Worm (Caenorhabditis elegans) whole organism, L1 larva: ENCODE results near the gene his-18.

Experiments used
- C16A3.4 ChIP-seq: fragments of 150-350 bp; optimal IDR thresholded peaks from 2 replicates; lab custom pipeline; 2014; ENCODE audit warnings: missing biosample characterization, missing genetic modification characterization
- F16B12.6 ChIP-seq: fragments of 150-350 bp; optimal IDR thresholded peaks from 2 replicates; lab custom pipeline; 2014; ENCODE audit warnings: missing biosample characterization, missing genetic modification characterization
- alr-1 ChIP-seq: fragments of 200-800 bp; sonication (Bioruptor generic); optimal IDR thresholded peaks from 2 replicates; lab custom pipeline; 2018; ENCODE audit warnings: borderline replicate concordance, mild to moderate bottlenecking, missing genetic modification characterization, missing compliant biosample characterization
- ama-1 ChIP-seq: fragments of 150-350 bp; optimal IDR thresholded peaks from 2 replicates; lab custom pipeline; 2014
- blmp-1 ChIP-seq: fragments of 150-350 bp; optimal IDR thresholded peaks from 2 replicates; lab custom pipeline; 2014; ENCODE audit warnings: missing biosample characterization, missing genetic modification characterization
- ceh-8 ChIP-seq: fragments of 200-800 bp; sonication (Bioruptor generic); optimal IDR thresholded peaks from 2 replicates; lab custom pipeline; 2018; ENCODE audit warnings: mild to moderate bottlenecking, missing genetic modification characterization, moderate library complexity, missing compliant biosample characterization
- ceh-82 ChIP-seq, 3 experiments: fragments of 150-350 bp in 1 of 3; sonication (generic microtip) in 2 of 3; optimal IDR thresholded peaks; 2 replicates each; lab custom pipeline; 2014 to 2017; ENCODE audit warnings: missing biosample characterization in 3 of 3, missing genetic modification characterization in 3 of 3
- ceh-90 ChIP-seq: sonication (generic microtip); optimal IDR thresholded peaks from 2 replicates; lab custom pipeline; 2016; ENCODE audit warnings: missing genetic modification characterization, missing compliant biosample characterization
- dsc-1 ChIP-seq: sonication (generic microtip); optimal IDR thresholded peaks from 2 replicates; lab custom pipeline; 2016; ENCODE audit warnings: mild to moderate bottlenecking, missing genetic modification characterization, missing compliant biosample characterization
- efl-1 ChIP-seq, 4 experiments: fragments of 150-350 bp; optimal IDR thresholded peaks in 3 of 4; peaks in 1 of 4; 1 replicate in 1 of 4; 2 replicates in 3 of 4; lab custom pipeline; 2014; ENCODE audit warnings: missing biosample characterization in 2 of 4, missing genetic modification characterization in 2 of 4, missing genetic modification reagents in 2 of 4
- efl-3 ChIP-seq: fragments of 200-800 bp; sonication (Bioruptor generic); optimal IDR thresholded peaks from 2 replicates; lab custom pipeline; 2018; ENCODE audit warnings: mild to moderate bottlenecking, missing genetic modification characterization, missing compliant biosample characterization
- egl-27 ChIP-seq, 2 experiments: fragments of 150-350 bp in 1 of 2; sonication (generic microtip); optimal IDR thresholded peaks; 3 replicates each; lab custom pipeline; 2017 to 2018; ENCODE audit warnings: missing biosample characterization in 2 of 2, missing genetic modification characterization in 2 of 2, missing genetic modification reagents in 2 of 2
- elt-2 ChIP-seq: sonication (generic microtip); optimal IDR thresholded peaks from 2 replicates; lab custom pipeline; 2016; ENCODE audit warnings: missing genetic modification characterization, mild to moderate bottlenecking, inconsistent platforms, missing compliant biosample characterization, missing genetic modification reagents
- ets-5 ChIP-seq: fragments of 200-800 bp; sonication (Bioruptor generic); IDR thresholded peaks from 2 replicates; pipeline ENCODE4 v1.3.6; 2022; ENCODE audit warnings: missing genetic modification characterization, missing compliant biosample characterization
- fos-1 ChIP-seq: fragments of 150-350 bp; optimal IDR thresholded peaks from 2 replicates; lab custom pipeline; 2014; ENCODE audit warnings: missing biosample characterization, missing genetic modification characterization
- grh-1 ChIP-seq: fragments of 200-800 bp; sonication (Bioruptor generic); IDR thresholded peaks from 2 replicates; pipeline ENCODE4 v1.3.6; 2022; ENCODE audit warnings: missing genetic modification reagents, missing genetic modification characterization, missing compliant biosample characterization
- hlh-17 ChIP-seq: fragments of 200-800 bp; sonication (Bioruptor generic); optimal IDR thresholded peaks from 2 replicates; lab custom pipeline; 2018; ENCODE audit warnings: missing genetic modification characterization, mild to moderate bottlenecking, missing compliant biosample characterization, moderate library complexity, borderline replicate concordance
- isw-1 ChIP-seq: fragments of 200-800 bp; sonication (Bioruptor generic); IDR thresholded peaks from 2 replicates; pipeline ENCODE4 v1.3.6; 2022; ENCODE audit warnings: missing genetic modification characterization, missing compliant biosample characterization
- jun-1 ChIP-seq: fragments of 150-350 bp; optimal IDR thresholded peaks from 2 replicates; lab custom pipeline; 2014; ENCODE audit warnings: missing biosample characterization, missing genetic modification reagents, missing genetic modification characterization
- lin-13 ChIP-seq: fragments of 150-350 bp; optimal IDR thresholded peaks from 2 replicates; lab custom pipeline; 2014; ENCODE audit warnings: missing biosample characterization, missing genetic modification reagents, missing genetic modification characterization
- lin-14 ChIP-seq: fragments of 200-800 bp; sonication (Bioruptor generic); optimal IDR thresholded peaks from 2 replicates; lab custom pipeline; 2018; ENCODE audit warnings: mild to moderate bottlenecking, missing genetic modification characterization, moderate library complexity, missing compliant biosample characterization
- lin-39 ChIP-seq: fragments of 150-350 bp; optimal IDR thresholded peaks from 2 replicates; lab custom pipeline; 2014; ENCODE audit warnings: missing biosample characterization, missing genetic modification reagents, missing genetic modification characterization
- lir-3 ChIP-seq: sonication (generic microtip); optimal IDR thresholded peaks from 2 replicates; lab custom pipeline; 2016; ENCODE audit warnings: mild to moderate bottlenecking, missing genetic modification characterization, moderate library complexity, missing compliant biosample characterization; ENCODE audit not compliant: poor library complexity
- mab-9 ChIP-seq: fragments of 200-800 bp; sonication (Bioruptor generic); IDR thresholded peaks from 2 replicates; pipeline ENCODE4 v1.3.6; 2022; ENCODE audit warnings: missing genetic modification reagents, missing genetic modification characterization, missing compliant biosample characterization
- mdl-1 ChIP-seq, 2 experiments: fragments of 150-350 bp; optimal IDR thresholded peaks; 2 replicates each; lab custom pipeline; 2014 to 2017; ENCODE audit warnings: missing biosample characterization in 2 of 2, missing genetic modification characterization in 2 of 2, inconsistent platforms in 1 of 2
- mef-2 ChIP-seq: fragments of 150-350 bp; optimal IDR thresholded peaks from 2 replicates; lab custom pipeline; 2014; ENCODE audit warnings: missing biosample characterization, missing genetic modification characterization
- nhr-12 ChIP-seq: sonication (generic microtip); optimal IDR thresholded peaks from 2 replicates; lab custom pipeline; 2017; ENCODE audit warnings: missing biosample characterization, missing genetic modification characterization
- nhr-19 ChIP-seq: fragments of 200-800 bp; sonication (Bioruptor generic); conservative IDR thresholded peaks from 2 replicates; pipeline ENCODE4 v1.3.6; 2022; ENCODE audit warnings: missing genetic modification characterization, missing compliant biosample characterization
- nhr-28 ChIP-seq: fragments of 150-350 bp; optimal IDR thresholded peaks from 2 replicates; lab custom pipeline; 2014; ENCODE audit warnings: missing biosample characterization, missing genetic modification characterization
- nhr-71 ChIP-seq: sonication (generic microtip); optimal IDR thresholded peaks from 2 replicates; lab custom pipeline; 2016; ENCODE audit warnings: mild to moderate bottlenecking, missing genetic modification characterization, moderate library complexity, missing compliant biosample characterization
- nhr-76 ChIP-seq: sonication (generic microtip); optimal IDR thresholded peaks from 2 replicates; lab custom pipeline; 2017; ENCODE audit warnings: missing biosample characterization, missing genetic modification characterization
- nhr-84 ChIP-seq: sonication (generic microtip); optimal IDR thresholded peaks from 2 replicates; lab custom pipeline; 2017; ENCODE audit warnings: missing biosample characterization, missing genetic modification characterization
- nhr-85 ChIP-seq: sonication (generic microtip); peaks from one replicate; lab custom pipeline; 2016; ENCODE audit warnings: missing genetic modification characterization, inconsistent platforms, missing compliant biosample characterization
- nhr-90 ChIP-seq: sonication (generic microtip); optimal IDR thresholded peaks from 2 replicates; lab custom pipeline; 2016; ENCODE audit warnings: mild to moderate bottlenecking, missing genetic modification characterization, missing compliant biosample characterization; ENCODE audit not compliant: poor library complexity
- pag-3 ChIP-seq: sonication (generic microtip); optimal IDR thresholded peaks from 2 replicates; lab custom pipeline; 2017; ENCODE audit warnings: missing genetic modification characterization, mild to moderate bottlenecking, missing compliant biosample characterization, antibody characterized with exemption, borderline replicate concordance; ENCODE audit not compliant: insufficient read depth
- pax-3 ChIP-seq: fragments of 200-800 bp; sonication (Bioruptor generic); optimal IDR thresholded peaks from 2 replicates; lab custom pipeline; 2018; ENCODE audit warnings: mild to moderate bottlenecking, missing genetic modification characterization, moderate library complexity, missing compliant biosample characterization
- skn-1 ChIP-seq: fragments of 150-350 bp; optimal IDR thresholded peaks from 2 replicates; lab custom pipeline; 2014; ENCODE audit warnings: missing biosample characterization, missing genetic modification characterization
- snpc-4 ChIP-seq: fragments of 150-350 bp; optimal IDR thresholded peaks from 2 replicates; lab custom pipeline; 2014; ENCODE audit warnings: missing biosample characterization, missing genetic modification characterization
- sox-4 ChIP-seq: sonication (generic microtip); optimal IDR thresholded peaks from 2 replicates; lab custom pipeline; 2016; ENCODE audit warnings: missing genetic modification characterization, missing compliant biosample characterization
- sup-37 ChIP-seq: fragments of 200-800 bp; sonication (Bioruptor generic); optimal IDR thresholded peaks from 2 replicates; lab custom pipeline; 2018; ENCODE audit warnings: mild to moderate bottlenecking, missing genetic modification characterization, missing compliant biosample characterization
- unc-130 ChIP-seq: fragments of 150-350 bp; optimal IDR thresholded peaks from 2 replicates; lab custom pipeline; 2017; ENCODE audit warnings: missing biosample characterization, missing genetic modification characterization, inconsistent platforms
- unc-62 ChIP-seq: fragments of 150-350 bp; optimal IDR thresholded peaks from 2 replicates; lab custom pipeline; 2014; ENCODE audit warnings: missing biosample characterization, missing genetic modification reagents, missing genetic modification characterization
- unc-86 ChIP-seq: sonication (generic microtip); optimal IDR thresholded peaks from 2 replicates; lab custom pipeline; 2016; ENCODE audit warnings: missing genetic modification characterization, missing compliant biosample characterization
- vab-15 ChIP-seq: sonication (generic microtip); optimal IDR thresholded peaks from 2 replicates; lab custom pipeline; 2017; ENCODE audit warnings: missing genotype, mild to moderate bottlenecking, missing genetic modification characterization, missing compliant biosample characterization
- zip-4 ChIP-seq: fragments of 200-800 bp; sonication (Bioruptor generic); optimal IDR thresholded peaks from 2 replicates; lab custom pipeline; 2018; ENCODE audit warnings: mild to moderate bottlenecking, missing genetic modification characterization, moderate library complexity, missing compliant biosample characterization
- ztf-11 ChIP-seq, 2 experiments: sonication (generic microtip); optimal IDR thresholded peaks; 2 replicates each; lab custom pipeline; 2016 to 2017; ENCODE audit warnings: missing genetic modification characterization in 2 of 2, missing biosample characterization in 1 of 2, missing compliant biosample characterization in 1 of 2
- ztf-4 ChIP-seq: fragments of 150-350 bp; optimal IDR thresholded peaks from 2 replicates; lab custom pipeline; 2014; ENCODE audit warnings: missing biosample characterization, missing genetic modification characterization

his-18 gene

DNA sequence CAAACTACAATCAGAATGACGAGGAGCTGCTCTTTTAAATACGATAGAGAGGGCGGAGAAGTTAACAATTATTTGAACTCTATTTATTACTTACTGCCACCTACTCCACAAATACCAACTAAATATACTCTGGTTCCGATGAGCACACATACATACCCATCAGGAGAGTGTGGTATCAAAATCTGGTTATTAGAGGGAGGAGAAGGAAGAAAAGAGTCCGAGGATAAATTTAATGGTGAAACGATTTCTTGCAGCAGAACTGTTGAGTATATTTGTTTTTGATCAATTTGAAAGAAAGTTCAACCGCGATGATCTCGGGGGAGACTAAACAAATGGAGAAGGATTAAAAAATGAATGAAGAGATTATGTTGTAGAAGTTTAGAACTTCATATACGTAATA is 30.9 kb downstream of the his-18 start, which contains the start of gene H14N18.4:
Gene H14N18.4, minus strand, starts transcription at position 12 of the 400 bp plus-strand sequence.
- no peak for TF ChIP-seq skn-1 (tag; lab: Kevin White, UChicago)
- no peak for TF ChIP-seq hlh-17
- no peak for TF ChIP-seq efl-1 (optimal IDR thresholded peaks at IDR 0.05; lab: Kevin White, UChicago)
- peak in 1 of 2 experiments; percentile 32 for TF ChIP-seq efl-1 (GFP tag; optimal IDR thresholded peaks at IDR 0.05 in 1 of 2; lab: Kevin White, UChicago)

ce11 chrV:8932318-8932717 is 34.3 kb downstream of the his-18 start, which contains the start of gene H14N18.2:
Gene H14N18.2 (plus strand): TSS chrV:8932618.
- TF ChIP-seq lin-14 (GFP tag; lab: Kevin White, UChicago) (no peak), nhr-90 (tag; lab: Kevin White, UChicago) (no peak), ceh-90 (tag; lab: Kevin White, UChicago) (no peak), nhr-19 (GFP tag; lab: Robert Waterston, UW) (no peak), efl-3 (GFP tag; lab: Kevin White, UChicago) (no peak), nhr-84 (tag; lab: Kevin White, UChicago) (no peak), sox-4 (no peak), pax-3 (tag; lab: Kevin White, UChicago) (no peak), fos-1 (tag; lab: Kevin White, UChicago) (no peak), mab-9 (no peak), unc-86 (tag; lab: Kevin White, UChicago) (no peak), hlh-17 (no peak), elt-2 (tag; lab: Kevin White, UChicago) (no peak), nhr-28 (no peak), ztf-4 (tag; lab: Kevin White, UChicago) (no peak), mdl-1 (tag; optimal IDR thresholded peaks at IDR 0.05; lab: Kevin White, UChicago) (no peak)

ce11 chrV:8934264-8934663 is 36.2 kb downstream of the his-18 start:
- peak; percentile 52 for TF ChIP-seq blmp-1
- no peak for TF ChIP-seq ztf-4 (tag; lab: Kevin White, UChicago)
- no peak for TF ChIP-seq nhr-76 (tag; lab: Kevin White, UChicago)
- TF ChIP-seq ceh-8 (GFP tag; lab: Kevin White, UChicago): no peak
- TF ChIP-seq ztf-11 (tag; optimal IDR thresholded peaks at IDR 0.05; lab: Kevin White, UChicago): no peak
- no peak for TF ChIP-seq lin-13 (GFP tag; lab: Kevin White, UChicago)
- TF ChIP-seq skn-1 (tag; lab: Kevin White, UChicago): no peak
- TF ChIP-seq lir-3: no peak
- TF ChIP-seq nhr-90 (tag; lab: Kevin White, UChicago): no peak
- TF ChIP-seq mef-2 (tag; lab: Kevin White, UChicago): no peak
- TF ChIP-seq lin-14 (GFP tag; lab: Kevin White, UChicago): peak; percentile 40
- no peak for TF ChIP-seq sup-37 (GFP tag; lab: Kevin White, UChicago)
- TF ChIP-seq lin-39: no peak
- TF ChIP-seq pag-3 (tag; lab: Kevin White, UChicago): no peak
- TF ChIP-seq egl-27 (tag; optimal IDR thresholded peaks at IDR 0.05; lab: Kevin White, UChicago): no peak
- TF ChIP-seq F16B12.6 (tag; lab: Kevin White, UChicago): no peak
- TF ChIP-seq dsc-1 (tag; lab: Kevin White, UChicago): no peak
- no peak for TF ChIP-seq zip-4 (GFP tag; lab: Kevin White, UChicago)
- no peak for TF ChIP-seq nhr-85 (tag; lab: Kevin White, UChicago)
- TF ChIP-seq jun-1 (tag; lab: Kevin White, UChicago): peak; percentile 25
- TF ChIP-seq isw-1 (GFP tag; lab: Robert Waterston, UW): no peak
- no peak for TF ChIP-seq nhr-71
- TF ChIP-seq ceh-82 (tag; optimal IDR thresholded peaks at IDR 0.05; lab: Kevin White, UChicago): no peak
- TF ChIP-seq fos-1 (tag; lab: Kevin White, UChicago): no peak
- TF ChIP-seq ama-1: no peak
- TF ChIP-seq efl-1 (optimal IDR thresholded peaks at IDR 0.05; lab: Kevin White, UChicago): no peak
- peak in 1 of 2 experiments; percentile 51 for TF ChIP-seq efl-1 (GFP tag; optimal IDR thresholded peaks at IDR 0.05 in 1 of 2; lab: Kevin White, UChicago)
- no peak for TF ChIP-seq unc-62 (GFP tag; lab: Kevin White, UChicago)
- no peak for TF ChIP-seq nhr-12
- TF ChIP-seq unc-130 (tag; lab: Kevin White, UChicago): no peak
- no peak for TF ChIP-seq ets-5 (GFP tag; lab: Robert Waterston, UW)
- TF ChIP-seq alr-1: no peak
- TF ChIP-seq sox-4: no peak
- TF ChIP-seq snpc-4 (tag; lab: Kevin White, UChicago): no peak
- TF ChIP-seq grh-1 (GFP tag; lab: Robert Waterston, UW): no peak
- no peak for TF ChIP-seq vab-15 (tag; lab: Kevin White, UChicago)
- TF ChIP-seq C16A3.4 (tag; lab: Kevin White, UChicago): no peak
